Worm (Caenorhabditis elegans): ENCODE results near the gene C46G7.2.

Gene C46G7.2

DNA sequence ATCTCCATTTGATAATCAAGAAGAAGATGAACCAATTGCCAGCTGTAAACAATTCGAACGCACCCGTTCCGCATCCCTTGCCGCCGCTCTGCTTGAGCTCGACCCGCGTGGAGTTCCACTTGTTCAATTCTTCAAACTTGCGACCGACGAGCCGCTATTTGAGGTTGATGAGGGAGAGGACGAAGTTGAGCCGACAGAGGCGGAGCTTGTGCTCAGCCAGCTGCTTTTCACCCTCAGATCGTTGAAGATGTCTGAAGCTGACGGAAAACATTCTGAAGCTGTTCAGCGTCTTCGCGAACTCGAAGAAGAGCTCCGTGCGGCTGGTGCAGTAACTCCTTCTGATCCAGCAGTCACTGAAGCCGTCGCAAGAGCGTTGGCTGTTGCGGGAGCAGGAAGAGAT, 29.2 kb upstream of the C46G7.2 start (continued):
- TF ChIP-seq K11D2.4 (GFP tag; IDR thresholded peaks at IDR 0.05): no peak
- TF ChIP-seq madf-6 (GFP tag; IDR thresholded peaks at IDR 0.05): no peak
- TF ChIP-seq ztf-25 (GFP tag; IDR thresholded peaks at IDR 0.05): no peak
- peak; percentile 57 for TF ChIP-seq zfh-2 (GFP tag; conservative IDR thresholded peaks at IDR 0.05)
- no peak for TF ChIP-seq lin-54 (GFP tag; optimal IDR thresholded peaks at IDR 0.05)
- TF ChIP-seq madf-10 (tag; optimal IDR thresholded peaks at IDR 0.05): no peak
- TF ChIP-seq ceh-79 (tag; optimal IDR thresholded peaks at IDR 0.05): no peak
- TF ChIP-seq snpc-1.3 (tag; optimal IDR thresholded peaks at IDR 0.05; ENCODE audit: insufficient read depth): no peak
- TF ChIP-seq ets-4 (GFP tag; optimal IDR thresholded peaks at IDR 0.05): no peak
- no peak for TF ChIP-seq lin-40 (tag; optimal IDR thresholded peaks at IDR 0.05)
- no peak for TF ChIP-seq let-607 (tag; optimal IDR thresholded peaks at IDR 0.05)
- no peak for TF ChIP-seq ztf-6 (GFP tag; IDR thresholded peaks at IDR 0.05)
- no peak for TF ChIP-seq nfya-1 (tag; optimal IDR thresholded peaks at IDR 0.05; ENCODE audit: borderline replicate concordance, insufficient read depth)
- TF ChIP-seq F57C9.4 (tag; optimal IDR thresholded peaks at IDR 0.05): no peak

DNA sequence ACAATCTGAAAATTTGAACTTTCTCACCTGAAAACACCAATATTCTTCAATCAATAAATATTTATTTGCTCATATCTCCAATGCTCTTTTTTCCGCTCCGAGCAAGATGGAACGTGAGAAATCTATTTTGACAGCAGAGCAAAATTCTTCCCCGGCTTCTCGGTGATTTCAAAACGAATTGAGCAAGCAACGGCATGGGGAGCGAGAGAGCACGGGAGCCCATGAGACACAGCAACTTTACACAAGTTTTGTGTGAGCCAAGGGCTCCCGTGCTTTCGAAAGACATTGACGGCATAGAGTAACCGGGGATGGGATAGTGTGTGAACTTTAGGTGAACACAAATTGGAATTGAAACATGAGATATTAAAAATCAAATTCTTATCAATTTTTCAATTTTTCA, 28.2 kb upstream of the C46G7.2 start:
- TF ChIP-seq zfh-2 (GFP tag; conservative IDR thresholded peaks at IDR 0.05): peak; percentile 61
- no peak for TF ChIP-seq D2030.7 (GFP tag; IDR thresholded peaks at IDR 0.05)

ce11 chrIV:5990503-5990902, 24.5 kb upstream of the C46G7.2 start:
- TF ChIP-seq C17E4.6 (GFP tag; IDR thresholded peaks at IDR 0.05) (no peak), nhr-120 (GFP tag; IDR thresholded peaks at IDR 0.05) (no peak), madf-8 (GFP tag; conservative IDR thresholded peaks at IDR 0.05) (no peak), dpff-1 (tag; optimal IDR thresholded peaks at IDR 0.05) (no peak), F22D6.2 (tag; optimal IDR thresholded peaks at IDR 0.05) (no peak), let-526 (GFP tag; IDR thresholded peaks at IDR 0.05) (no peak), egl-44 (GFP tag; IDR thresholded peaks at IDR 0.05) (no peak), cebp-1 (GFP tag; IDR thresholded peaks at IDR 0.05) (no peak), cebp-1 (tag; optimal IDR thresholded peaks at IDR 0.05) (no peak), repo-1 (tag; optimal IDR thresholded peaks at IDR 0.05) (no peak), ztf-6 (GFP tag; IDR thresholded peaks at IDR 0.05) (no peak), atf-7 (tag; optimal IDR thresholded peaks at IDR 0.05) (no peak), lin-54 (GFP tag; optimal IDR thresholded peaks at IDR 0.05) (no peak)

ce11 chrIV:6005655-6006054, 9.3 kb upstream of the C46G7.2 start:
- no peak for TF ChIP-seq athp-1 (tag; optimal IDR thresholded peaks at IDR 0.05)
- no peak for TF ChIP-seq lag-1 (GFP tag; IDR thresholded peaks at IDR 0.05)
- no peak for TF ChIP-seq attf-6 (GFP tag; IDR thresholded peaks at IDR 0.05)
- TF ChIP-seq ceh-27 (GFP tag; optimal IDR thresholded peaks at IDR 0.05): peak; percentile 31
- 0 out of 2 replicates have a peak, but pooled peaks have one; percentile 24 for TF ChIP-seq zfh-2 (GFP tag; conservative IDR thresholded peaks at IDR 0.05)
- no peak for TF ChIP-seq lir-1 (GFP tag; conservative IDR thresholded peaks at IDR 0.05)
- TF ChIP-seq egrh-3 (GFP tag; IDR thresholded peaks at IDR 0.05): no peak
- TF ChIP-seq nhr-80 (tag; optimal IDR thresholded peaks at IDR 0.05): no peak
- 0 out of 2 replicates have a peak, but pooled peaks have one; percentile 12 for TF ChIP-seq madf-6 (GFP tag; IDR thresholded peaks at IDR 0.05)
- 0 out of 2 replicates have a peak, but pooled peaks have one; percentile 18 for TF ChIP-seq B0019.2 (GFP tag; conservative IDR thresholded peaks at IDR 0.05)
- peak; percentile 53 for TF ChIP-seq dox-1 (GFP tag; IDR thresholded peaks at IDR 0.05)
- no peak for TF ChIP-seq mxl-1 (tag; optimal IDR thresholded peaks at IDR 0.05)
- TF ChIP-seq F33H1.4 (GFP tag; IDR thresholded peaks at IDR 0.05): 0 out of 2 replicates have a peak, but pooled peaks have one; percentile 5
- TF ChIP-seq ztf-28 (GFP tag; IDR thresholded peaks at IDR 0.05): no peak
- 0 out of 2 replicates have a peak, but pooled peaks have one; percentile 56 for TF ChIP-seq Y79H2A.3 (GFP tag; conservative IDR thresholded peaks at IDR 0.05)
- TF ChIP-seq ceh-40 (GFP tag; IDR thresholded peaks at IDR 0.05): 0 out of 2 replicates have a peak, but pooled peaks have one; percentile 69
- TF ChIP-seq egl-18 (GFP tag; IDR thresholded peaks at IDR 0.05): 0 out of 2 replicates have a peak, but pooled peaks have one; percentile 49
- TF ChIP-seq aptf-2 (GFP tag; conservative IDR thresholded peaks at IDR 0.05): 0 out of 2 replicates have a peak, but pooled peaks have one; percentile 64
- TF ChIP-seq madf-3 (GFP tag; IDR thresholded peaks at IDR 0.05): 0 out of 2 replicates have a peak, but pooled peaks have one; percentile 1
